Fruit fly (Drosophila melanogaster): ENCODE data around the gene CG18262.

DNA sequence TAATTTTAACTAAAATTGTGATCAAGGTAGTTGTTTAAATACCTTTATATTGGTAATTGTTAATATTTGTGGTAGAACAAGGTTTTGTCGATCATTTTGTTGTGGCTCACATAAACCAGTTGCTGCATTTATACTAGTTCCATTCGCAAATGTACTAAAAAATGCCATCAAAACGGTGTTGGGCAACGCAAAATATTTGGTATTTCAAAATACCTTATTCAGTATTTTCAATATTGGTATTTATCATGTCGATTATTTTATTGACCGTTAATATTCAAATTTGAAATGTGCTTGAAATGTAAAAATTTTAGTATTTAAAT is 24.2 kb downstream of the CG18262 start, which contains the start of gene slpr:
- no peak for TF ChIP-seq CG13204 (GFP tag; optimal IDR thresholded peaks at IDR 0.05)
- TF ChIP-seq CG17806 (tag; optimal IDR thresholded peaks at IDR 0.05) = no peak
- TF ChIP-seq rn (GFP tag; IDR thresholded peaks at IDR 0.05) = no peak
- TF ChIP-seq CG4496 (GFP tag; IDR thresholded peaks at IDR 0.05) = no peak
- TF ChIP-seq CG9948 (tag; optimal IDR thresholded peaks at IDR 0.05) = no peak
- TF ChIP-seq CG8159 (tag; optimal IDR thresholded peaks at IDR 0.05) = no peak
- no peak for TF ChIP-seq Snoo (tag; optimal IDR thresholded peaks at IDR 0.05)
- TF ChIP-seq fd96Ca (GFP tag; IDR thresholded peaks at IDR 0.05) = no peak
- no peak for TF ChIP-seq EcR (GFP tag; optimal IDR thresholded peaks at IDR 0.05)
- no peak for TF ChIP-seq CG32121 (GFP tag; IDR thresholded peaks at IDR 0.05)

All from whole organism, pupa.